Fruit fly (Drosophila melanogaster): ENCODE data around the gene Mks1.

- TF ChIP-seq CTCF (optimal IDR thresholded peaks at IDR 0.05) (no peak), CG8478 (optimal IDR thresholded peaks at IDR 0.05) (no peak)
Observed at dm6 chrX:12487485-12487884, 8.9 kb downstream of the Mks1 start.

Data from S2 (cell line).